Fruit fly (Drosophila melanogaster) whole organism, adult: ENCODE measurements around the gene CG7120.

Source experiments
- CG11617 ChIP-seq: fragments of 200-800 bp; sonication (Bioruptor generic); optimal IDR thresholded peaks from 2 replicates; lab custom pipeline; 2017; ENCODE audit warnings: mild to moderate bottlenecking, missing biosample characterization, missing genetic modification reagents, missing genetic modification characterization
- CG12768 ChIP-seq: fragments of 200-800 bp; sonication (Bioruptor generic); optimal IDR thresholded peaks from 2 replicates; lab custom pipeline; 2017; ENCODE audit warnings: missing biosample characterization, missing genetic modification characterization, mild to moderate bottlenecking, moderate library complexity, missing genetic modification reagents
- CG14711 ChIP-seq: fragments of 200-800 bp; sonication (Bioruptor generic); optimal IDR thresholded peaks from 2 replicates; lab custom pipeline; 2018; ENCODE audit warnings: missing biosample characterization, mild to moderate bottlenecking, missing genetic modification characterization, moderate library complexity
- CG5204 ChIP-seq: fragments of 200-800 bp; sonication (Bioruptor generic); optimal IDR thresholded peaks from 2 replicates; lab custom pipeline; 2016; ENCODE audit warnings: missing biosample characterization, missing genetic modification characterization
- CG7101 ChIP-seq: fragments of 200-800 bp; sonication (Bioruptor generic); optimal IDR thresholded peaks from 2 replicates; lab custom pipeline; 2018; ENCODE audit warnings: missing biosample characterization, mild to moderate bottlenecking, missing genetic modification characterization, moderate library complexity
- Clk ChIP-seq: fragments of 200-800 bp; sonication (Bioruptor generic); optimal IDR thresholded peaks from 2 replicates; lab custom pipeline; 2017; ENCODE audit warnings: missing biosample characterization, missing genetic modification characterization
- Crg-1 ChIP-seq: fragments of 200-800 bp; sonication (Bioruptor generic); optimal IDR thresholded peaks from 2 replicates; lab custom pipeline; 2016; ENCODE audit warnings: missing biosample characterization, missing genetic modification characterization
- ovo ChIP-seq: fragments of 200-800 bp; sonication (Bioruptor generic); optimal IDR thresholded peaks from 2 replicates; lab custom pipeline; 2016; ENCODE audit warnings: missing biosample characterization, missing genetic modification characterization
- pad ChIP-seq: fragments of 200-800 bp; sonication (Bioruptor generic); optimal IDR thresholded peaks from 3 replicates; lab custom pipeline; 2017; ENCODE audit warnings: missing biosample characterization, missing genetic modification characterization, mild to moderate bottlenecking, moderate library complexity, missing genetic modification reagents
- tj ChIP-seq: fragments of 200-800 bp; sonication (Bioruptor generic); optimal IDR thresholded peaks from 3 replicates; lab custom pipeline; 2017; ENCODE audit warnings: missing biosample characterization, mild to moderate bottlenecking, missing genetic modification characterization, moderate library complexity
- toe ChIP-seq: fragments of 200-800 bp; sonication (Bioruptor generic); optimal IDR thresholded peaks from 2 replicates; lab custom pipeline; 2016; ENCODE audit warnings: missing biosample characterization, missing genetic modification characterization

DNA sequence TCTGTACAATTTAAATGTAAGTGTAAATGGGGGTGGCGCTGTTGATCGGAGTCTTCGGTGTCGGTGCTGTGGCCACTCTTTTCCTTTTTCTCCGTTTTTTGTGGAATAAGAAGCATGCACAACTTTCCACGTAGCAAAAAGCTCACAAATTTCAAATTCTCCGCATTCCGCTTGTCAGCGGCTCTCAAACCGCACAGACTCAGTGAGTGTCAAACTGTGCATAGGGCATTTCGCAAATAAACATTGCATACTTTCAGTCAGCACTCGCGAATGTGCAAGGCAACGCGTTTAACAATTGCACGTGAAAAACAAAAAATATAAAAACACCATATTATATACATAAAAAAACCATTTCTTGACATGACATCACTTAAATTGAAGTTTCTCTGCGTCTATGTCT lies 856 bp upstream of the CG7120 start:
- TF ChIP-seq CG5204 (GFP tag; lab: Kevin White, UChicago) (no peak), CG7101 (tag; lab: Kevin White, UChicago) (no peak), Crg-1 (GFP tag; lab: Kevin White, UChicago) (no peak), Clk (no peak), pad (no peak), ovo (no peak), CG12768 (GFP tag; lab: Kevin White, UChicago) (no peak), CG14711 (tag; lab: Kevin White, UChicago) (no peak), CG11617 (GFP tag; lab: Kevin White, UChicago) (no peak), tj (GFP tag; lab: Kevin White, UChicago) (no peak), toe (no peak)
